Worm (Caenorhabditis elegans) whole organism, early embryonic: ENCODE results near the gene tric-1B.2.
"Not testable (repeated sequence)": the region's sequence is repeated elsewhere in the genome, so short reads cannot be mapped to it uniquely, and the experiment has no call there.

Experiments used
- B0310.2 ChIP-seq: sonication (generic microtip); optimal IDR thresholded peaks from 2 replicates; lab custom pipeline; 2016; ENCODE audit warnings: mild to moderate bottlenecking, missing genetic modification characterization, missing compliant biosample characterization
- F13C5.2 ChIP-seq: sonication (generic microtip); optimal IDR thresholded peaks from 2 replicates; lab custom pipeline; 2017; ENCODE audit warnings: mild to moderate bottlenecking, missing genetic modification characterization, inconsistent platforms, missing compliant biosample characterization
- aly-1 ChIP-seq: sonication (generic microtip); optimal IDR thresholded peaks from 2 replicates; lab custom pipeline; 2016; ENCODE audit warnings: missing genetic modification characterization, missing compliant biosample characterization
- ama-1 ChIP-seq: fragments of 150-350 bp; optimal IDR thresholded peaks from 2 replicates; lab custom pipeline; 2014
- ceh-13 ChIP-seq: fragments of 200-800 bp; sonication (Bioruptor generic); optimal IDR thresholded peaks from 2 replicates; lab custom pipeline; 2018; ENCODE audit warnings: mild to moderate bottlenecking, missing genetic modification characterization, missing compliant biosample characterization
- ceh-36 ChIP-seq: sonication (generic microtip); optimal IDR thresholded peaks from 2 replicates; lab custom pipeline; 2016; ENCODE audit warnings: missing genetic modification characterization, inconsistent platforms, missing compliant biosample characterization
- ets-7 ChIP-seq: sonication (generic microtip); optimal IDR thresholded peaks from 2 replicates; lab custom pipeline; 2016; ENCODE audit warnings: missing genotype, missing genetic modification characterization, missing compliant biosample characterization
- flt-1 ChIP-seq: fragments of 200-800 bp; sonication (Bioruptor generic); IDR thresholded peaks from 2 replicates; pipeline ENCODE4 v1.3.6; 2022; ENCODE audit warnings: missing genetic modification characterization, missing compliant biosample characterization
- hmbx-1 ChIP-seq: sonication (generic microtip); optimal IDR thresholded peaks from 2 replicates; lab custom pipeline; 2016; ENCODE audit warnings: mild to moderate bottlenecking, missing genetic modification characterization, missing compliant biosample characterization
- hmg-4 ChIP-seq: fragments of 200-800 bp; sonication (Bioruptor generic); optimal IDR thresholded peaks from 2 replicates; lab custom pipeline; 2018; ENCODE audit warnings: mild to moderate bottlenecking, missing genetic modification characterization, missing compliant biosample characterization
- hnd-1 ChIP-seq: sonication (generic microtip); optimal IDR thresholded peaks from 2 replicates; lab custom pipeline; 2016; ENCODE audit warnings: missing genetic modification characterization, missing compliant biosample characterization
- pes-1 ChIP-seq: fragments of 200-800 bp; sonication (Bioruptor generic); IDR thresholded peaks from 2 replicates; pipeline ENCODE4 v1.3.6; 2022; ENCODE audit warnings: missing genetic modification reagents, missing genetic modification characterization, missing compliant biosample characterization
- scrt-1 ChIP-seq: fragments of 200-800 bp; sonication (Bioruptor generic); IDR thresholded peaks from 2 replicates; pipeline ENCODE4 v1.3.6; 2022; ENCODE audit warnings: missing genetic modification characterization, missing compliant biosample characterization
- sea-1 ChIP-seq: fragments of 200-800 bp; sonication (Bioruptor generic); conservative IDR thresholded peaks from 2 replicates; pipeline ENCODE4 v1.3.6; 2022; ENCODE audit warnings: missing genetic modification characterization, missing compliant biosample characterization
- tbx-11 ChIP-seq: fragments of 200-800 bp; sonication (Bioruptor generic); IDR thresholded peaks from 2 replicates; pipeline ENCODE4 v1.3.6; 2022; ENCODE audit warnings: missing genetic modification characterization, missing compliant biosample characterization
- tbx-37 ChIP-seq: fragments of 200-800 bp; sonication (Bioruptor generic); conservative IDR thresholded peaks from 2 replicates; pipeline ENCODE4 v1.3.6; 2022; ENCODE audit warnings: missing genetic modification reagents, missing genetic modification characterization, missing compliant biosample characterization
- tra-4 ChIP-seq: sonication (generic microtip); optimal IDR thresholded peaks from 2 replicates; lab custom pipeline; 2017; ENCODE audit warnings: missing genetic modification characterization, missing compliant biosample characterization

tric-1B.2 gene

ce11 chrII:12279259-12279658 is at the start of gene tric-1B.2, which contains the start of gene Y57A10A.29:
TSS of gene tric-1B.2 (minus strand) at chrII:12279387.
TSS of gene Y57A10A.29 (plus strand) at chrII:12279561.
- no peak for TF ChIP-seq scrt-1 (GFP tag; lab: Robert Waterston, UW)

ce11 chrII:12324159-12324558 is 45.0 kb upstream of the tric-1B.2 start, which contains the start of gene sre-56:
TSS of gene sre-56 (plus strand) at chrII:12324459.
- TF ChIP-seq ceh-13 (GFP tag; lab: Kevin White, UChicago) (no peak), ama-1 (lab: Kevin White, UChicago) (no peak), tbx-37 (GFP tag; lab: Robert Waterston, UW) (no peak), flt-1 (GFP tag; lab: Robert Waterston, UW) (no peak), ets-7 (no peak), scrt-1 (GFP tag; lab: Robert Waterston, UW) (no peak), aly-1 (tag; lab: Kevin White, UChicago) (no peak), hmg-4 (GFP tag; lab: Kevin White, UChicago) (no peak), B0310.2 (tag; lab: Kevin White, UChicago) (no peak)

ce11 chrII:12323305-12323704 is 44.1 kb upstream of the tric-1B.2 start, which contains the start of gene sre-53:
TSS of gene sre-53 (minus strand) at chrII:12323405.
- TF ChIP-seq ceh-13 (GFP tag; lab: Kevin White, UChicago) = no peak
- TF ChIP-seq tbx-11 (GFP tag; lab: Robert Waterston, UW) = no peak
- no peak for TF ChIP-seq ceh-36 (tag; lab: Kevin White, UChicago)
- no peak for TF ChIP-seq B0310.2 (tag; lab: Kevin White, UChicago)
- no peak for TF ChIP-seq hnd-1 (tag; lab: Kevin White, UChicago)
- TF ChIP-seq sea-1 = no peak
- no peak for TF ChIP-seq scrt-1 (GFP tag; lab: Robert Waterston, UW)
- TF ChIP-seq flt-1 (GFP tag; lab: Robert Waterston, UW) = no peak
- TF ChIP-seq pes-1 (GFP tag; lab: Robert Waterston, UW) = no peak
- no peak for TF ChIP-seq hmg-4 (GFP tag; lab: Kevin White, UChicago)
- TF ChIP-seq hmbx-1 (tag; lab: Kevin White, UChicago) = no peak
- no peak for TF ChIP-seq aly-1 (tag; lab: Kevin White, UChicago)
- no peak for TF ChIP-seq ets-7
- TF ChIP-seq tbx-37 (GFP tag; lab: Robert Waterston, UW) = no peak
- TF ChIP-seq ama-1 (lab: Kevin White, UChicago) = no peak

ce11 chrII:12318541-12318940 is 39.4 kb upstream of the tric-1B.2 start, which contains the start of gene sre-49:
TSS of gene sre-49 (plus strand) at chrII:12318841.
- not testable (repeated sequence) for TF ChIP-seq tra-4 (tag; lab: Kevin White, UChicago); sea-1; F13C5.2 (tag; lab: Kevin White, UChicago)

ce11 chrII:12311560-12311959 is 32.4 kb upstream of the tric-1B.2 start, which contains the start of gene sre-51:
TSS of gene sre-51 (plus strand) at chrII:12311860.
- TF ChIP-seq tbx-37 (GFP tag; lab: Robert Waterston, UW) (no peak), ama-1 (lab: Kevin White, UChicago) (no peak), ceh-13 (GFP tag; lab: Kevin White, UChicago) (no peak), aly-1 (tag; lab: Kevin White, UChicago) (no peak), tbx-11 (GFP tag; lab: Robert Waterston, UW) (no peak), hmbx-1 (tag; lab: Kevin White, UChicago) (no peak), B0310.2 (tag; lab: Kevin White, UChicago) (no peak), hmg-4 (GFP tag; lab: Kevin White, UChicago) (no peak), hnd-1 (tag; lab: Kevin White, UChicago) (no peak)

ce11 chrII:12309614-12310013 is 30.4 kb upstream of the tric-1B.2 start, which contains the start of gene C50E10.2:
TSS of gene C50E10.2 (minus strand) at chrII:12309714.
- no peak for TF ChIP-seq ceh-36 (tag; lab: Kevin White, UChicago)
- TF ChIP-seq flt-1 (GFP tag; lab: Robert Waterston, UW) = no peak
- TF ChIP-seq F13C5.2 (tag; lab: Kevin White, UChicago) = no peak
- no peak for TF ChIP-seq scrt-1 (GFP tag; lab: Robert Waterston, UW)
- no peak for TF ChIP-seq tbx-11 (GFP tag; lab: Robert Waterston, UW)
- no peak for TF ChIP-seq sea-1
- TF ChIP-seq ama-1 (lab: Kevin White, UChicago) = no peak
- no peak for TF ChIP-seq hnd-1 (tag; lab: Kevin White, UChicago)
- TF ChIP-seq hmbx-1 (tag; lab: Kevin White, UChicago) = no peak
- TF ChIP-seq ets-7 = no peak
- no peak for TF ChIP-seq pes-1 (GFP tag; lab: Robert Waterston, UW)
- no peak for TF ChIP-seq tra-4 (tag; lab: Kevin White, UChicago)
- no peak for TF ChIP-seq ceh-13 (GFP tag; lab: Kevin White, UChicago)
- TF ChIP-seq B0310.2 (tag; lab: Kevin White, UChicago) = no peak

ce11 chrII:12303142-12303541 is 24.0 kb upstream of the tric-1B.2 start, which contains the start of gene sre-50:
TSS of gene sre-50 (plus strand) at chrII:12303525.
- TF ChIP-seq F13C5.2 (tag; lab: Kevin White, UChicago) (no peak), tbx-37 (GFP tag; lab: Robert Waterston, UW) (no peak), tra-4 (tag; lab: Kevin White, UChicago) (no peak), pes-1 (GFP tag; lab: Robert Waterston, UW) (no peak), ceh-13 (GFP tag; lab: Kevin White, UChicago) (no peak), scrt-1 (GFP tag; lab: Robert Waterston, UW) (no peak), ceh-36 (tag; lab: Kevin White, UChicago) (no peak), B0310.2 (tag; lab: Kevin White, UChicago) (no peak), ets-7 (no peak), flt-1 (GFP tag; lab: Robert Waterston, UW) (no peak), sea-1 (no peak), hmg-4 (GFP tag; lab: Kevin White, UChicago) (no peak), ama-1 (lab: Kevin White, UChicago) (no peak), hnd-1 (tag; lab: Kevin White, UChicago) (no peak), aly-1 (tag; lab: Kevin White, UChicago) (no peak), hmbx-1 (tag; lab: Kevin White, UChicago) (no peak), tbx-11 (GFP tag; lab: Robert Waterston, UW) (no peak)
